Fruit fly (Drosophila melanogaster) whole organism, embryonic: Measurements from ENCODE around the gene SkpD.

Source experiments
- Awh ChIP-seq: fragments of 200-800 bp; sonication (Bioruptor generic); IDR thresholded peaks from 2 replicates; pipeline ENCODE4, ENCODE4 v1.3.6; 2022; ENCODE audit warnings: missing biosample characterization, missing genetic modification characterization
- Camta ChIP-seq: fragments of 200-800 bp; sonication (Bioruptor generic); optimal IDR thresholded peaks from 2 replicates; lab custom pipeline; 2016; ENCODE audit warnings: missing biosample characterization, missing genetic modification characterization
- Deaf1 ChIP-seq: fragments of 200-800 bp; optimal IDR thresholded peaks from 3 replicates; lab custom pipeline; 2019; ENCODE audit warnings: missing biosample characterization, mild to moderate bottlenecking, missing genetic modification characterization, moderate library complexity
- Hr39 ChIP-seq: fragments of >200 bp; optimal IDR thresholded peaks from 2 replicates; lab custom pipeline; 2017
- NC2β ChIP-seq: fragments of 200-800 bp; sonication (Bioruptor generic); optimal IDR thresholded peaks from 2 replicates; lab custom pipeline; 2016; ENCODE audit warnings: missing biosample characterization, missing genetic modification characterization
- pnt ChIP-seq: fragments of 200-800 bp; sonication (Bioruptor generic); optimal IDR thresholded peaks from 3 replicates; lab custom pipeline; 2016; ENCODE audit warnings: missing biosample characterization, missing genetic modification characterization

DNA sequence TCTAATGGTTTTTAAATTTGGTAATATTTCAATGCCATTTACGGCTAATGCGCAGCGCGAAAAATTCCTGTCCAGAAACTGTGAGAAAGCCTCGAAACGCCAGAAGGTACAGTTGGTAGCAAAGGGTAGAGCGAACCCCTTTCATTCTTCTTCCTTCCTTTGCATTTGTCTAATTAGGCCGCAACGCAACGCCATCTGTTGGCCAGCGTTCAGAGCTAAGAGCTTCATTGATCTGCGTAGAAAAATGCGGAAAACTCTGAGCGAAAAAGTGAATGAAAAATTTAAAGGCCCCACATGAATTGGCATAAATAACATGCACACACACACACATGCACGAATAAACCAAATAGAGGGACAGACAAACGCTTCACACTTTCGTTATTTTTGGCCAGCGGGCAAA, 1.5 kb upstream of the SkpD start:
- TF ChIP-seq Hr39 (lab: Kevin White, UChicago) (no peak), pnt (no peak), Camta (no peak), Deaf1 (no peak), Awh (GFP tag; lab: Robert Waterston, UW) (no peak), NC2β (GFP tag; lab: Kevin White, UChicago) (no peak)
